Fruit fly (Drosophila melanogaster) whole organism, embryonic: ENCODE data around the gene CG13369.

ENCODE experiments used
- B-H2 ChIP-seq: fragments of 200-800 bp; sonication (Bioruptor generic); optimal IDR thresholded peaks from 2 replicates; lab custom pipeline; 2018; ENCODE audit warnings: missing biosample characterization, mild to moderate bottlenecking, missing genetic modification characterization
- Bteb2 ChIP-seq: fragments of 200-800 bp; sonication (Bioruptor generic); optimal IDR thresholded peaks from 2 replicates; lab custom pipeline; 2016; ENCODE audit warnings: missing biosample characterization, missing genetic modification characterization
- CG11560 ChIP-seq: fragments of 200-800 bp; sonication (Bioruptor generic); IDR thresholded peaks from 3 replicates; pipeline ENCODE4 v1.3.6; 2022; ENCODE audit warnings: missing biosample characterization, missing genetic modification characterization
- CG14441 ChIP-seq: fragments of 200-800 bp; sonication (Bioruptor generic); IDR thresholded peaks from 2 replicates; pipeline ENCODE4 v1.3.6; 2022; ENCODE audit warnings: missing biosample characterization, missing genetic modification characterization
- CG14710 ChIP-seq: fragments of 200-800 bp; sonication (Bioruptor generic); optimal IDR thresholded peaks from 3 replicates; lab custom pipeline; 2019; ENCODE audit warnings: missing biosample characterization, mild to moderate bottlenecking, missing genetic modification characterization, moderate library complexity
- CG14860 ChIP-seq: fragments of 200-800 bp; sonication (Bioruptor generic); IDR thresholded peaks from 3 replicates; pipeline ENCODE4 v1.3.6; 2022; ENCODE audit warnings: missing biosample characterization, missing genetic modification characterization; ENCODE audit not compliant: partially characterized antibody
- CG1647 ChIP-seq: fragments of 200-800 bp; sonication (Bioruptor generic); optimal IDR thresholded peaks from 3 replicates; lab custom pipeline; 2016; ENCODE audit warnings: missing biosample characterization, missing genetic modification characterization
- CG16863 ChIP-seq: fragments of 200-800 bp; sonication (Bioruptor generic); optimal IDR thresholded peaks from 3 replicates; lab custom pipeline; 2016; ENCODE audit warnings: missing biosample characterization, missing genetic modification characterization
- CG17385 ChIP-seq: fragments of 200-800 bp; sonication (Bioruptor generic); optimal IDR thresholded peaks from 3 replicates; lab custom pipeline; 2018; ENCODE audit warnings: missing biosample characterization, mild to moderate bottlenecking, missing genetic modification characterization
- CG18262 ChIP-seq: fragments of 200-800 bp; optimal IDR thresholded peaks from 3 replicates; lab custom pipeline; 2019; ENCODE audit warnings: missing biosample characterization, mild to moderate bottlenecking, missing genetic modification characterization, moderate library complexity
- CG2712 ChIP-seq: fragments of 200-800 bp; optimal IDR thresholded peaks from 3 replicates; lab custom pipeline; 2019; ENCODE audit warnings: missing biosample characterization, mild to moderate bottlenecking, missing genetic modification characterization, moderate library complexity
- CG2875 ChIP-seq: fragments of 200-800 bp; sonication (Bioruptor generic); optimal IDR thresholded peaks from 2 replicates; lab custom pipeline; 2017; ENCODE audit warnings: missing biosample characterization, mild to moderate bottlenecking, missing genetic modification characterization, missing genetic modification reagents
- CG3407 ChIP-seq: fragments of 200-800 bp; sonication (Bioruptor generic); optimal IDR thresholded peaks from 2 replicates; lab custom pipeline; 2018; ENCODE audit warnings: missing biosample characterization, mild to moderate bottlenecking, missing genetic modification characterization
- CG7786 ChIP-seq: fragments of 200-800 bp; sonication (Bioruptor generic); optimal IDR thresholded peaks from 2 replicates; lab custom pipeline; 2016; ENCODE audit warnings: missing biosample characterization, missing genetic modification characterization
- CG8281 ChIP-seq: fragments of 200-800 bp; sonication (Bioruptor generic); optimal IDR thresholded peaks from 2 replicates; lab custom pipeline; 2018; ENCODE audit warnings: missing biosample characterization, mild to moderate bottlenecking, missing genetic modification characterization, moderate library complexity
- CG8290 ChIP-seq, 3 experiments: fragments of 200-800 bp; sonication (Bioruptor generic); optimal IDR thresholded peaks; 2 replicates each; lab custom pipeline; 2016 to 2019; ENCODE audit warnings: missing biosample characterization in 3 of 3, missing genetic modification characterization in 3 of 3, mild to moderate bottlenecking in 2 of 3, moderate library complexity in 1 of 3
- CG9932 ChIP-seq: fragments of 200-800 bp; sonication (Bioruptor generic); IDR thresholded peaks from 2 replicates; pipeline ENCODE4 v1.3.6; 2022; ENCODE audit warnings: missing biosample characterization, missing genetic modification characterization
- Dek ChIP-seq: fragments of 200-800 bp; sonication (Bioruptor generic); optimal IDR thresholded peaks from 3 replicates; lab custom pipeline; 2019; ENCODE audit warnings: missing biosample characterization, mild to moderate bottlenecking, missing genetic modification characterization, moderate library complexity
- Doc2 ChIP-seq: fragments of 200-800 bp; sonication (Bioruptor generic); IDR thresholded peaks from 2 replicates; pipeline ENCODE4 v1.3.6; 2022; ENCODE audit warnings: missing biosample characterization, missing genetic modification characterization
- Drgx ChIP-seq: fragments of 200-800 bp; sonication (Bioruptor generic); IDR thresholded peaks from 2 replicates; pipeline ENCODE4 v1.3.6; 2022; ENCODE audit warnings: missing biosample characterization, missing genetic modification characterization
- ERR ChIP-seq: fragments of 200-800 bp; sonication (Bioruptor generic); optimal IDR thresholded peaks from 2 replicates; lab custom pipeline; 2016; ENCODE audit warnings: missing biosample characterization, missing genetic modification characterization
- Hr3 ChIP-seq: fragments of 200-800 bp; sonication (Bioruptor generic); optimal IDR thresholded peaks from 3 replicates; lab custom pipeline; 2016; ENCODE audit warnings: missing biosample characterization, missing genetic modification characterization
- Mrtf ChIP-seq: fragments of 200-800 bp; sonication (Bioruptor generic); IDR thresholded peaks from 3 replicates; pipeline ENCODE4 v1.3.6; 2022; ENCODE audit warnings: missing biosample characterization, missing genetic modification characterization
- Myb ChIP-seq: fragments of 200-800 bp; sonication (Bioruptor generic); optimal IDR thresholded peaks from 2 replicates; lab custom pipeline; 2016; ENCODE audit warnings: missing biosample characterization, missing genetic modification characterization
- NC2α ChIP-seq: fragments of 200-800 bp; sonication (Bioruptor generic); optimal IDR thresholded peaks from 2 replicates; lab custom pipeline; 2016; ENCODE audit warnings: missing biosample characterization, missing genetic modification characterization
- Pdp1 ChIP-seq, 2 experiments: fragments of 200-800 bp; sonication (Bioruptor generic); optimal IDR thresholded peaks; 3 replicates each; lab custom pipeline; 2016; ENCODE audit warnings: missing biosample characterization in 2 of 2, missing genetic modification characterization in 2 of 2, mild to moderate bottlenecking in 1 of 2, moderate library complexity in 1 of 2
- Xbp1 ChIP-seq: fragments of 200-800 bp; sonication (Bioruptor generic); optimal IDR thresholded peaks from 3 replicates; lab custom pipeline; 2016; ENCODE audit warnings: missing biosample characterization, mild to moderate bottlenecking, missing genetic modification characterization
- ash1 ChIP-seq: fragments of 200-800 bp; sonication (Bioruptor generic); optimal IDR thresholded peaks from 2 replicates; lab custom pipeline; 2018; ENCODE audit warnings: missing biosample characterization, mild to moderate bottlenecking, missing genetic modification characterization
- crol ChIP-seq: fragments of 200-800 bp; sonication (Bioruptor generic); IDR thresholded peaks from 2 replicates; pipeline ENCODE4 v1.3.6; 2022; ENCODE audit warnings: missing biosample characterization, missing genetic modification characterization
- dm ChIP-seq: fragments of 200-800 bp; sonication (Bioruptor generic); optimal IDR thresholded peaks from 3 replicates; lab custom pipeline; 2016; ENCODE audit warnings: missing biosample characterization, missing genetic modification characterization
- ewg ChIP-seq: fragments of 200-800 bp; sonication (Bioruptor generic); optimal IDR thresholded peaks from 3 replicates; lab custom pipeline; 2017; ENCODE audit warnings: mild to moderate bottlenecking, missing biosample characterization, missing genetic modification reagents, missing genetic modification characterization
- gem ChIP-seq: fragments of 200-800 bp; sonication (Bioruptor generic); optimal IDR thresholded peaks from 2 replicates; lab custom pipeline; 2019; ENCODE audit warnings: missing biosample characterization, mild to moderate bottlenecking, missing genetic modification characterization, moderate library complexity
- ham ChIP-seq: fragments of 200-800 bp; sonication (Bioruptor generic); IDR thresholded peaks from 2 replicates; pipeline ENCODE4 v1.3.6; 2022; ENCODE audit warnings: missing biosample characterization, missing genetic modification characterization
- hb ChIP-seq: fragments of 200-800 bp; sonication (Bioruptor generic); IDR thresholded peaks from 3 replicates; pipeline ENCODE4 v1.3.6; 2022; ENCODE audit warnings: missing biosample characterization, missing genetic modification characterization; ENCODE audit not compliant: partially characterized antibody
- hkb ChIP-seq, 2 experiments: fragments of 200-800 bp in 1 of 2; fragments of >200 bp in 1 of 2; sonication (Bioruptor generic) in 1 of 2; IDR thresholded peaks in 1 of 2; optimal IDR thresholded peaks in 1 of 2; 2 replicates each; pipeline versions ENCODE4 v1.3.6 to Lab custom; 2017 to 2022; ENCODE audit warnings: missing biosample characterization in 1 of 2, missing genetic modification characterization in 1 of 2
- ind ChIP-seq: fragments of 200-800 bp; sonication (Bioruptor generic); optimal IDR thresholded peaks from 3 replicates; lab custom pipeline; 2016; ENCODE audit warnings: missing biosample characterization, missing genetic modification characterization
- insv ChIP-seq, 2 experiments: fragments of 200-800 bp; sonication (Bioruptor generic); optimal IDR thresholded peaks; 3 replicates each; lab custom pipeline; 2016 to 2018; ENCODE audit warnings: missing biosample characterization in 2 of 2, missing genetic modification characterization in 2 of 2
- jumu ChIP-seq: fragments of 200-800 bp; sonication (Bioruptor generic); optimal IDR thresholded peaks from 3 replicates; lab custom pipeline; 2016; ENCODE audit warnings: missing biosample characterization, missing genetic modification characterization
- ken ChIP-seq: fragments of 200-800 bp; sonication (Bioruptor generic); IDR thresholded peaks from 3 replicates; pipeline ENCODE4 v1.3.6; 2022; ENCODE audit warnings: missing biosample characterization, missing genetic modification characterization
- lola ChIP-seq, 3 experiments: fragments of >200 bp in 2 of 3; fragments of 200-800 bp in 1 of 3; sonication (Bioruptor generic) in 1 of 3; optimal IDR thresholded peaks; 2 replicates each; lab custom pipeline; 2017 to 2019; ENCODE audit warnings: missing biosample characterization in 3 of 3, missing genetic modification characterization in 3 of 3, mild to moderate bottlenecking in 1 of 3, moderate library complexity in 1 of 3
- nau ChIP-seq: fragments of 200-800 bp; sonication (Bioruptor generic); optimal IDR thresholded peaks from 3 replicates; lab custom pipeline; 2017; ENCODE audit warnings: missing biosample characterization, mild to moderate bottlenecking, missing genetic modification characterization, missing genetic modification reagents
- nerfin-2 ChIP-seq: fragments of 200-800 bp; sonication (Bioruptor generic); IDR thresholded peaks from 2 replicates; pipeline ENCODE4 v1.3.6; 2022; ENCODE audit warnings: missing biosample characterization, missing genetic modification characterization; ENCODE audit not compliant: partially characterized antibody
- p53 ChIP-seq: fragments of 200-800 bp; sonication (Bioruptor generic); optimal IDR thresholded peaks from 2 replicates; lab custom pipeline; 2016; ENCODE audit warnings: missing biosample characterization, missing genetic modification characterization
- pros ChIP-seq: fragments of 200-800 bp; sonication (Bioruptor generic); optimal IDR thresholded peaks from 3 replicates; lab custom pipeline; 2019; ENCODE audit warnings: missing biosample characterization, mild to moderate bottlenecking, missing genetic modification characterization, moderate library complexity
- pum ChIP-seq: fragments of 200-800 bp; sonication (Bioruptor generic); optimal IDR thresholded peaks from 2 replicates; lab custom pipeline; 2016; ENCODE audit warnings: missing biosample characterization, missing genetic modification characterization
- salm ChIP-seq: fragments of 200-800 bp; sonication (Bioruptor generic); optimal IDR thresholded peaks from 2 replicates; lab custom pipeline; 2018; ENCODE audit warnings: missing biosample characterization, mild to moderate bottlenecking, missing genetic modification characterization
- tna ChIP-seq: fragments of 200-800 bp; sonication (Bioruptor generic); IDR thresholded peaks from 2 replicates; pipeline ENCODE4 v1.3.6; 2022; ENCODE audit warnings: missing biosample characterization, missing genetic modification characterization; ENCODE audit not compliant: partially characterized antibody
- twi ChIP-seq: fragments of 200-800 bp; optimal IDR thresholded peaks from 2 replicates; lab custom pipeline; 2019; ENCODE audit warnings: missing biosample characterization, mild to moderate bottlenecking, missing genetic modification characterization, moderate library complexity
- unpg ChIP-seq: fragments of 200-800 bp; sonication (Bioruptor generic); optimal IDR thresholded peaks from 3 replicates; lab custom pipeline; 2018; ENCODE audit warnings: missing biosample characterization, mild to moderate bottlenecking, missing genetic modification characterization, moderate library complexity

CG13369 gene

DNA sequence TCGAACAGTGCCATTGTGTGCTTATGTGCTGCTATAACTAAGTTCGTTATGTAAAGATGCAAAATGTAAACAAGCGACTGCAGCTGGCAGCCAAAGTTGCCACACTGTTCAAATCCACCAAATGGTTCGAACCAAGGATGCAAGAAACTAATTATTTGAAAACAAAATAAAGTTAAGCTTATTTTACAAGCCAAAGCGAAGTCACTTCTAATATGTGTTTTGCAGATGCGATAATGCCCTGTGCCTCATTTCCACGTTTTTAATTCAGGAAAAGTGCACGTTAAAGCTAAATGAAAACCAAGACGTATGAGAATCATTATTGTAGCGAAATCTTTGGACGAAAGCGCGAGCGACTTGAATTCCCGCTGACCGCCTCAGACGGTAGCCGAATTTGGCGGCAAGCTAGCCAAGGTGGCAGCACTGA is 2.1 kb upstream of the CG13369 start, which contains the start of the genes CG13365 and Vsp37A (continued):
- TF ChIP-seq CG8290 (GFP tag; optimal IDR thresholded peaks at IDR 0.05; lab: Kevin White, UChicago) (peak; percentile 9), CG8290 (tag; optimal IDR thresholded peaks at IDR 0.05; lab: Kevin White, UChicago) (peak in 1 of 2 experiments; percentile 29), Myb (GFP tag; lab: Kevin White, UChicago) (peak; percentile 66), CG8281 (tag; lab: Kevin White, UChicago) (no peak), CG3407 (GFP tag; lab: Kevin White, UChicago) (peak; percentile 35), ewg (GFP tag; lab: Kevin White, UChicago) (peak; percentile 7), hkb (optimal IDR thresholded peaks at IDR 0.05; lab: Kevin White, UChicago) (peak; percentile 84), hkb (GFP tag; IDR thresholded peaks at IDR 0.05; lab: Robert Waterston, UW) (peak; percentile 52), Pdp1 (GFP tag; optimal IDR thresholded peaks at IDR 0.05; lab: Kevin White, UChicago) (peak; percentile 36 to 98), Doc2 (GFP tag; lab: Robert Waterston, UW) (no peak), crol (GFP tag; lab: Robert Waterston, UW) (no peak), tna (GFP tag; lab: Robert Waterston, UW) (no peak), ind (peak; percentile 37), p53 (no peak), Drgx (GFP tag; lab: Robert Waterston, UW) (no peak), CG9932 (GFP tag; lab: Robert Waterston, UW) (peak; percentile 47), CG11560 (no peak), jumu (GFP tag; lab: Kevin White, UChicago) (peak; percentile 58), CG18262 (tag; lab: Kevin White, UChicago) (peak; percentile 32), Dek (peak; percentile 4), nerfin-2 (GFP tag; lab: Robert Waterston, UW) (no peak), CG14710 (tag; lab: Kevin White, UChicago) (peak; percentile 74), CG1647 (peak; percentile 39), hb (GFP tag; lab: Robert Waterston, UW) (no peak), CG7786 (GFP tag; lab: Kevin White, UChicago) (peak; percentile 52), Mrtf (GFP tag; lab: Robert Waterston, UW) (peak; percentile 42; the same call in 1 of the 3 replicates), CG14860 (GFP tag; lab: Robert Waterston, UW) (no peak), Xbp1 (peak; percentile 50), gem (tag; lab: Kevin White, UChicago) (peak; percentile 52), CG14441 (GFP tag; lab: Robert Waterston, UW) (no peak; the same call in 1 of the 2 replicates), CG2875 (GFP tag; lab: Kevin White, UChicago) (peak; percentile 34), CG17385 (GFP tag; lab: Kevin White, UChicago) (peak; percentile 31), pros (no peak), CG16863 (GFP tag; lab: Kevin White, UChicago) (peak; percentile 47), salm (tag; lab: Kevin White, UChicago) (no peak), Hr3 (GFP tag; lab: Kevin White, UChicago) (peak; percentile 0), CG2712 (tag; lab: Kevin White, UChicago) (peak; percentile 38), nau (GFP tag; lab: Kevin White, UChicago) (no peak), lola (GFP tag; optimal IDR thresholded peaks at IDR 0.05; lab: Kevin White, UChicago) (peak in 1 of 3 experiments; percentile 39), Bteb2 (GFP tag; lab: Kevin White, UChicago) (no peak), NC2α (no peak), ken (no peak), pum (GFP tag; lab: Kevin White, UChicago) (peak; percentile 37), twi (tag; lab: Kevin White, UChicago) (peak; percentile 10), ash1 (GFP tag; lab: Kevin White, UChicago) (no peak), B-H2 (GFP tag; lab: Kevin White, UChicago) (peak; percentile 41), ERR (GFP tag; lab: Kevin White, UChicago) (no peak), insv (GFP tag; optimal IDR thresholded peaks at IDR 0.05; lab: Kevin White, UChicago) (peak in 1 of 2 experiments; percentile 54), unpg (GFP tag; lab: Kevin White, UChicago) (no peak), dm (GFP tag; lab: Kevin White, UChicago) (peak; percentile 39), ham (GFP tag; lab: Robert Waterston, UW) (no peak)
